Worm (Caenorhabditis elegans): ENCODE results near the gene F53B1.9.

Gene F53B1.9

ce11 chrX:2131650-2132049, at the start of gene F53B1.9:
F53B1.9 (minus strand) TSS chrX:2131844.
- no peak for TF ChIP-seq snu-23 (GFP tag; optimal IDR thresholded peaks at IDR 0.05)
- TF ChIP-seq lin-14 (GFP tag; optimal IDR thresholded peaks at IDR 0.05), result peak; percentile 69
- TF ChIP-seq mab-9 (GFP tag; IDR thresholded peaks at IDR 0.05), result no peak

- no peak for TF ChIP-seq mdl-1 (tag; optimal IDR thresholded peaks at IDR 0.05)
- TF ChIP-seq efl-1 (optimal IDR thresholded peaks at IDR 0.05), result no peak
- TF ChIP-seq efl-1 (GFP tag; optimal IDR thresholded peaks at IDR 0.05 in 1 of 2), result peak in 1 of 2 experiments; percentile 72
These were observed 48.9 kb upstream of the F53B1.9 start, which contains the start of gene F48B9.1 for ce11 chrX:2180588-2180987. F48B9.1 (plus strand) TSS chrX:2180888.

DNA sequence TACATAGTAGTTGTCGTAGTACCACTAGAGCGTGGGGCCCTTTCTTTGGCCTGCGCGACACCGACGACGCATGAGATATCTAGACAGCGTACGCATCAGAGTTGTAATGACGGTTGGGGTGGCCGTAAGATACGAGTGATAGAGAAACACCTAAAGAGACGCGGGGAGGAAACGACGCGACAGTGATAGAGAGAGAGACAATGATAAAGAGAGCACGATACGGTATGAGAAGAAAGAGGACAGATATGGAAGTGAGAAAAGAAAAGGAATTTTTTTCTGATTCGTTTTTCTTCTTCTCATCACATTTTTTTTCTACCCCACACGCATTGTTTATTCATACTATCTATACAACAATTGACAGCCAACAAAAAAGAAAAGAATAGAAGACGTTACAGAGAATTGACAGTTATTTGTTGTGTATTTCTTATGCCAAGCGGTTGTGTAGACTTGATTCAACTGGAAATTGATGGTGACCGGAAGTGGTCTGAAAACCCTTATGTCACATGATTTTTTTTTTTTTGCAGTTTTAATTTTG, 46.8 kb upstream of the F53B1.9 start:
- TF ChIP-seq blmp-1 (tag; optimal IDR thresholded peaks at IDR 0.05), result peak; percentile 63
- peak in 1 of 2 experiments; percentile 34 for TF ChIP-seq lsy-2 (tag; optimal IDR thresholded peaks at IDR 0.05)
- no peak for TF ChIP-seq nhr-90 (tag; optimal IDR thresholded peaks at IDR 0.05; ENCODE audit: poor library complexity)
- no peak for TF ChIP-seq pag-3 (tag; optimal IDR thresholded peaks at IDR 0.05; ENCODE audit: borderline replicate concordance, insufficient read depth)
- TF ChIP-seq ets-5 (GFP tag; IDR thresholded peaks at IDR 0.05), result no peak
- TF ChIP-seq skn-1 (tag; optimal IDR thresholded peaks at IDR 0.05), result peak; percentile 22
- TF ChIP-seq ces-1 (GFP tag; optimal IDR thresholded peaks at IDR 0.05), result no peak
- peak; percentile 73 for TF ChIP-seq nhr-85 (tag)
- no peak for TF ChIP-seq ztf-4 (tag; optimal IDR thresholded peaks at IDR 0.05)
- no peak for TF ChIP-seq mab-9 (GFP tag; IDR thresholded peaks at IDR 0.05)
- TF ChIP-seq lin-35 (GFP tag; optimal IDR thresholded peaks at IDR 0.05), result peak in 1 of 2 experiments; percentile 4
- peak; percentile 47 for TF ChIP-seq elt-2 (tag; optimal IDR thresholded peaks at IDR 0.05)
- no peak for TF ChIP-seq ceh-8 (GFP tag; optimal IDR thresholded peaks at IDR 0.05)
- peak; percentile 8 for TF ChIP-seq lin-14 (GFP tag; optimal IDR thresholded peaks at IDR 0.05)
- TF ChIP-seq tlp-1 (tag; optimal IDR thresholded peaks at IDR 0.05), result no peak
- TF ChIP-seq nhr-77 (tag; optimal IDR thresholded peaks at IDR 0.05), result no peak
- peak in 1 of 6 experiments; percentile 46 for TF ChIP-seq elt-3 (tag; optimal IDR thresholded peaks at IDR 0.05)
- no peak for TF ChIP-seq swsn-7 (tag; optimal IDR thresholded peaks at IDR 0.05)
- TF ChIP-seq ceh-88 (GFP tag; IDR thresholded peaks at IDR 0.05), result no peak

ce11 chrX:2177731-2178326, 46.2 kb upstream of the F53B1.9 start:
- TF ChIP-seq ama-1 (optimal IDR thresholded peaks at IDR 0.05), result no peak
- TF ChIP-seq swsn-7 (tag; optimal IDR thresholded peaks at IDR 0.05), result no peak
- no peak for TF ChIP-seq ceh-82 (tag; optimal IDR thresholded peaks at IDR 0.05)
- no peak for TF ChIP-seq unc-98 (GFP tag; IDR thresholded peaks at IDR 0.05)
- no peak for TF ChIP-seq unc-86 (tag; optimal IDR thresholded peaks at IDR 0.05)
- TF ChIP-seq nhr-20 (tag; optimal IDR thresholded peaks at IDR 0.05), result peak; percentile 30
- no peak for TF ChIP-seq lin-15B (tag; optimal IDR thresholded peaks at IDR 0.05)
- TF ChIP-seq C04F5.9 (tag; optimal IDR thresholded peaks at IDR 0.05), result no peak
- no peak for TF ChIP-seq hpl-2 (GFP tag; optimal IDR thresholded peaks at IDR 0.05)
- no peak for TF ChIP-seq nhr-237 (tag; optimal IDR thresholded peaks at IDR 0.05)
- TF ChIP-seq nhr-84 (tag; optimal IDR thresholded peaks at IDR 0.05), result no peak
- TF ChIP-seq unc-130 (tag; optimal IDR thresholded peaks at IDR 0.05), result peak; percentile 52
- no peak for TF ChIP-seq isw-1 (GFP tag; IDR thresholded peaks at IDR 0.05)
- no peak for TF ChIP-seq sptf-1 (tag; optimal IDR thresholded peaks at IDR 0.05)
- no peak for TF ChIP-seq pax-3 (tag; optimal IDR thresholded peaks at IDR 0.05)
- no peak for TF ChIP-seq nhr-12 (tag; optimal IDR thresholded peaks at IDR 0.05)
- TF ChIP-seq nhr-71 (tag; optimal IDR thresholded peaks at IDR 0.05), result peak; percentile 30
- no peak for TF ChIP-seq tlp-1 (tag; optimal IDR thresholded peaks at IDR 0.05)
- TF ChIP-seq unc-30 (tag; optimal IDR thresholded peaks at IDR 0.05), result no peak
- no peak for TF ChIP-seq unc-62 (GFP tag; optimal IDR thresholded peaks at IDR 0.05)
- no peak for TF ChIP-seq egl-27 (tag; optimal IDR thresholded peaks at IDR 0.05)
- TF ChIP-seq Y116A8C.19 (tag; optimal IDR thresholded peaks at IDR 0.05; ENCODE audit: borderline replicate concordance), result no peak
- TF ChIP-seq elt-2 (tag; optimal IDR thresholded peaks at IDR 0.05), result peak; percentile 66
- TF ChIP-seq ceh-88 (GFP tag; IDR thresholded peaks at IDR 0.05), result no peak
- TF ChIP-seq hlh-4 (tag; optimal IDR thresholded peaks at IDR 0.05), result no peak
- no peak for TF ChIP-seq efl-3 (GFP tag; optimal IDR thresholded peaks at IDR 0.05)
- peak in 1 of 2 experiments; percentile 24 for TF ChIP-seq mdl-1 (tag; optimal IDR thresholded peaks at IDR 0.05)
- TF ChIP-seq mep-1 (tag; optimal IDR thresholded peaks at IDR 0.05), result peak; percentile 11
- TF ChIP-seq lsy-2 (tag; optimal IDR thresholded peaks at IDR 0.05), result no peak

Measured in whole organism, L1 larva.